Worm (Caenorhabditis elegans): Measurements from ENCODE around the gene C14B9.10.

The C14B9.10 gene

DNA sequence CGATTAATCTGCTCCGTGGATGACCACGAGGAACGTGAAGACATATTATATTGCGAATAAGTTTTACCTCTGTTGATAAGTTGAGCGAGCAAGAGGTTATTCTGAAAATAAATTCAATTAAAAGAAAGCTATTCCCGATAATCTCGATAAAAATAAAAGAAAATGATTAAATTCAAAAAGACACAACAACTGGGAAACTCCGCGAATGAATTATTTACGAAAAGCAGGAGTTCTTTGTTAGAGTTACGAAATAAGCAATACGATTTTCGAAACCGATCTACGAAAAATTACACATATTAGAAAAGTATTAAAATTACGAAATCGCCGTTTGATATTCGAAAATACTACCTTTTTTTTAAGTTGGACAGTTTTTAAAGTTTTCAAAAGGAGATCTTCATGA lies 32.6 kb downstream of the C14B9.10 start, which contains the start of gene bath-42:
bath-42 (minus strand) TSS at position 101 of the 400 bp plus-strand sequence.
- TF ChIP-seq unc-62 (GFP tag; optimal IDR thresholded peaks at IDR 0.05): no peak

DNA sequence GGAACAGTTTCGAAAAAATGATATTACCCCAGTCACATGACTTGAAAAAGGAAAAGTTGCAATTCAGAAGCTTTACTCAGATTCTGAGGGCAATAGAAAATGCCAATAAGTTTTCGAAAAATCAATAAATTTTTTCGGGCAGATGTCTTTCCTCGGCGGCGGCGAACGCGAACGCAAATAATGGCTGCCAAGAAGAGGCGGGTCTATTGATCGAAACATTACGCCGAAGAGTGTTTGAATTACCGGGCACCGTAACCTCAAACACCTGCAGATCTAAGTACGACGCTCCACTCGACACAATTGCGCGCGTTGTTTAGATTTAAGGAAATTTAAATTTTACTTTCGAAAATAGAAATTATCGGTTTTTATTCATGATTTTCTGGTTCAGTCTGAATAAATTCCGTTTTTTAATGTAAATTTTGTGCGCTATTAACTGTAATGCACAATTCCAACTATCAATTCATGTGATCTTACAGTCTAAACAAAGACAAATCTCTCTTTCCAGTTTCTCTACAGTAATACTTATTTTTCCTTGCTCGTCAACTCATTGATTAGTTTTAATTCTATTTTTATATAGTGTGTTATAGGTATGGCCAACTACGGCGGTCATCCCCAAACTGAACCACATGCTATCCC lies 33.3 kb downstream of the C14B9.10 start, which contains the start of gene prp-8:
prp-8 (plus strand) TSS at position 586 of the 636 bp plus-strand sequence.
- no peak for TF ChIP-seq unc-62 (GFP tag; optimal IDR thresholded peaks at IDR 0.05)

DNA sequence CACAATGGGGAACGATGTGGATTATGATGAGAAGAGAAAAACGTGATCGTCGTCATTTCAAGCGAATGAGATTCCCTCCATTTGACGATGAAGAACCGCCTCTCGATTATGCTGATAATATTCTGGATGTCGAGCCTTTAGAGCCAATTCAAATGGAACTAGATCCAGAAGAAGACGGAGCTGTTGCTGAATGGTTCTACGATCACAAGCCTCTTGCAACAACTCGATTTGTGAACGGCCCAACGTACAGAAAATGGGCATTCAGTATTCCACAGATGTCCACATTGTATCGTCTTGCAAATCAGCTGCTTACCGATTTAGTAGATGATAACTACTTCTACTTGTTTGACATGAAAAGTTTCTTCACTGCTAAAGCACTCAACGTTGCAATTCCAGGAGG lies 34.1 kb downstream of the C14B9.10 start:
- TF ChIP-seq unc-62 (GFP tag; optimal IDR thresholded peaks at IDR 0.05): no peak

DNA sequence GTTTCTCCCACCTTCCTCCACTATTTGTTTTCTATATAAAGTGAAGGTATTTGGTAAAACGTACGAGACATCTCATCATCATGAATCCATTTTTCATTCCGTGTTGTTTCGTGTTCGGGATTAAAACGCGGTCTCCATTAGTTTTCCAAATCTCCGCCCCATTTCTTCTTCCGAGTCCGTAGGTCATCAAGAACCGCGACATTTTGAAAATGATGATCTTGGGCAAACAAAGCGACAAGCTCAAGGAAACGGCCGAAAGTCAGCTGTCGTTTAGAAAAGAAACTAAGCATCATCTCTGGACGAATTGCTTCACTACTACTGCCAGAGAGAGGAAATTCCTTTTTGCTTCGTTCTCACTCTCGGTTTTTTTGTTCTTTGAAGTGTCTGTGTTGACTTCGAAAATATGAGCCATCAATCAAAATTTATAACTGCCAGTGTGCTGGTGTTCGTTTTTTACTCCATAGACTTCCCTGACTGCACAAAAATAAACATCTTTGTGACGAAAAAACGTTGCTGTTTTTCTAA lies 42.0 kb downstream of the C14B9.10 start:
- no peak for TF ChIP-seq unc-62 (GFP tag; optimal IDR thresholded peaks at IDR 0.05)

DNA sequence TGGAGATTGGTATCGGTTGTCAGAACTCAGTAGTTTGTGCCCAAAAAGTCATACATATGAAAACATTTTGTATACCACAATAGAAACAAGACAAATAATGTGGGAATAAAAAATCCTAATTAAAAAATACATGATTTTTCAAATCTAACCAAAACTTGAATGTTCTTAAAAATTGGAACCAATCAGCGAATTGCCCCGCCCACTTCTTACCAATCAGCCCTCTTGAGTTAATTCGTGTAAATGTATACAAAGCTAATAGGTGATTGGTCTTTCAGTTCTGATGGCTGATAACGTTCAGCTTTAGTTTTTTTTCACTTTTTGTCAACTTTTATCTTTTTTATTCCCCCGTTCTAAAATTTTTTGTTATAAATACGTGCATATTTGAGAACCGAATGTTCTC lies 44.6 kb downstream of the C14B9.10 start:
- TF ChIP-seq unc-62 (GFP tag; optimal IDR thresholded peaks at IDR 0.05): no peak

DNA sequence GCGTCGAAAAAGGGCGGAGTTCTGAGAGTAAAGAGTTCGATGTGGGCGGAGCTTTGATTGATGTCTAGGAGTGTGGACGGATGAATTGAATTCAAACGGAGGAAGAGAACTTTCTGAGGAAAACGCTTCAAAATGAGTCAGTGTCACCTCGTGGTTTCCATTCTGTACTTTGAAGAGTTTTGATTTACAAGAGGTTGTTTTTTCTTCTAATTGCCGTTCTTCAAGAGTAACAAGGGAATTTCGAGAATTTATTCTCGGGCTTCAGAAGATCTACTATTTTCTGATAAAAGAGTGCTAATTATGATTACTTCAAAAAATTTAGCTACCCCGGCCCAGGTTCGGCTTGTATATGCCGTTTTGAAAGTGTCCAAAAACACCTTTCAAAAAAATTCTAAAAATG lies 45.6 kb downstream of the C14B9.10 start, which contains the start of gene C50C3.12:
C50C3.12 (plus strand) TSS at position 301 of the 400 bp plus-strand sequence.
- no peak for TF ChIP-seq unc-62 (GFP tag; optimal IDR thresholded peaks at IDR 0.05)

DNA sequence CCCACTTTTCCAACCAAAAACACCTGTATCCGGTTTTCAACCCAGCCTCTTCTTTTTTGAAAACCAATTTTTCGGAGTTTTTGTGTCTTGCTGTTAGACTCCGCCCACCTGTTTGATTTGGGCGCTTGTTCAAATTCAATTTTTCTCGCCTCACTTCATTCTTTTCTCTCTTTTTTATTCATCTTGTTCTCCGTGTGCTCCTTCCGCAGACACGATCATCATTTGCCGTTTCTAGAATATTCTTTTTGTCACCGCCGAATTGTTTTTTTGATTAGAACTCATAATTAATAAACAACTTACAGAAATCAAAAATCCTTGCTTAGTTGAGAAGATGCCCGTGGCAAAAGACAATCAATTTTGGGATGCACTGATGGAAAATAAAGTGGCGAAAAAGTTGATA lies 48.3 kb downstream of the C14B9.10 start, which contains the start of gene C50C3.5:
C50C3.5 (plus strand) TSS at position 301 of the 400 bp plus-strand sequence.
- no peak for TF ChIP-seq unc-62 (GFP tag; optimal IDR thresholded peaks at IDR 0.05)

DNA sequence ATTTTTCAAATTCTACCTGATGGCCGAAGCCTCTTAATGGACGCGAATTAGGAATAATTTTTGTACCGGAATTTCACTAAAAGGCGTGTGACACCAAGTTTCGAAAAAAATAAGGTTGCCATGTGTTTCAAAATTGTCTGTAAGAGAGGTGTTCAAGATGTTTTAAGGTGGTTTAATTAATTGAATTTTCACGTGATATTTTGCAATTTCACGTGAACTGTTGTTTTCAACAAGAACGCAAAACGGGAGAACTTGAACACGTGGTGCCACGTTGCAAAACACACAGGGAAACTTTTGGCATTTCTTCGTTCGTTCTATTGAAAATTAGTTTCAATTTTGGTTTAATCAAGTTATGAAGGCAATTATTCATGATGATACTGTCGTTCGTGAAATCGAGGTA lies 50.9 kb downstream of the C14B9.10 start, which contains the start of gene spc-2:
spc-2 (plus strand) TSS at position 301 of the 400 bp plus-strand sequence.
- no peak for TF ChIP-seq unc-62 (GFP tag; optimal IDR thresholded peaks at IDR 0.05)
